Fruit fly (Drosophila melanogaster) whole organism, embryonic: ENCODE data around the gene Iru.

Experiments
- Abd-B ChIP-seq: fragments of 200-800 bp; sonication (Bioruptor generic); optimal IDR thresholded peaks from 2 replicates; lab custom pipeline; 2018; ENCODE audit warnings: missing biosample characterization, mild to moderate bottlenecking, missing genetic modification characterization, moderate library complexity
- Awh ChIP-seq: fragments of 200-800 bp; sonication (Bioruptor generic); IDR thresholded peaks from 2 replicates; pipeline ENCODE4, ENCODE4 v1.3.6; 2022; ENCODE audit warnings: missing biosample characterization, missing genetic modification characterization
- BEAF-32 ChIP-seq: fragments of 200-800 bp; sonication (Bioruptor generic); optimal IDR thresholded peaks from 3 replicates; lab custom pipeline; 2017; ENCODE audit warnings: missing biosample characterization, missing genetic modification characterization, mild to moderate bottlenecking, moderate library complexity, missing genetic modification reagents
- CG10147 ChIP-seq: fragments of 200-800 bp; sonication (Bioruptor generic); optimal IDR thresholded peaks from 2 replicates; lab custom pipeline; 2019; ENCODE audit warnings: missing biosample characterization, mild to moderate bottlenecking, missing genetic modification characterization, moderate library complexity
- CG10543 ChIP-seq: fragments of 200-800 bp; sonication (Bioruptor generic); optimal IDR thresholded peaks from 3 replicates; lab custom pipeline; 2017; ENCODE audit warnings: missing biosample characterization, mild to moderate bottlenecking, missing genetic modification characterization, moderate library complexity
- CG11456 ChIP-seq: fragments of 200-800 bp; sonication (Bioruptor generic); IDR thresholded peaks from 3 replicates; pipeline ENCODE4 v1.3.6; 2022; ENCODE audit warnings: missing biosample characterization, missing genetic modification characterization
- CG12155 ChIP-seq: fragments of 200-800 bp; sonication (Bioruptor generic); optimal IDR thresholded peaks from 3 replicates; lab custom pipeline; 2016; ENCODE audit warnings: missing biosample characterization, missing genetic modification characterization
- CG12769 ChIP-seq: fragments of 200-800 bp; sonication (Bioruptor generic); optimal IDR thresholded peaks from 2 replicates; lab custom pipeline; 2019; ENCODE audit warnings: missing biosample characterization, mild to moderate bottlenecking, missing genetic modification characterization, moderate library complexity
- CG15269 ChIP-seq: fragments of 200-800 bp; sonication (Bioruptor generic); optimal IDR thresholded peaks from 2 replicates; lab custom pipeline; 2018; ENCODE audit warnings: missing biosample characterization, mild to moderate bottlenecking, missing genetic modification characterization, moderate library complexity
- CG15479 ChIP-seq: fragments of 200-800 bp; sonication (Bioruptor generic); optimal IDR thresholded peaks from 3 replicates; lab custom pipeline; 2019; ENCODE audit warnings: missing biosample characterization, mild to moderate bottlenecking, missing genetic modification characterization, moderate library complexity
- CG1602 ChIP-seq: fragments of 200-800 bp; sonication (Bioruptor generic); optimal IDR thresholded peaks from 3 replicates; lab custom pipeline; 2016; ENCODE audit warnings: missing biosample characterization, missing genetic modification characterization
- CG17568 ChIP-seq: fragments of 200-800 bp; sonication (Bioruptor generic); optimal IDR thresholded peaks from 2 replicates; lab custom pipeline; 2018; ENCODE audit warnings: missing biosample characterization, mild to moderate bottlenecking, missing genetic modification characterization, moderate library complexity
- CG18599 ChIP-seq: fragments of 200-800 bp; sonication (Bioruptor generic); optimal IDR thresholded peaks from 3 replicates; lab custom pipeline; 2017; ENCODE audit warnings: missing biosample characterization, missing genetic modification characterization, mild to moderate bottlenecking, moderate library complexity, missing genetic modification reagents
- CG2199 ChIP-seq: fragments of 200-800 bp; sonication (Bioruptor generic); IDR thresholded peaks from 3 replicates; pipeline ENCODE4 v1.3.6; 2022; ENCODE audit warnings: missing biosample characterization, missing genetic modification characterization
- CG30403 ChIP-seq: fragments of 200-800 bp; sonication (Bioruptor generic); optimal IDR thresholded peaks from 3 replicates; lab custom pipeline; 2016; ENCODE audit warnings: missing biosample characterization, missing genetic modification characterization
- CG32532 ChIP-seq: fragments of 200-800 bp; sonication (Bioruptor generic); IDR thresholded peaks from 2 replicates; pipeline ENCODE4 v1.3.6; 2022; ENCODE audit warnings: missing biosample characterization, missing genetic modification characterization
- CG3281 ChIP-seq: fragments of 200-800 bp; sonication (Bioruptor generic); optimal IDR thresholded peaks from 3 replicates; lab custom pipeline; 2017; ENCODE audit warnings: missing biosample characterization, mild to moderate bottlenecking, missing genetic modification characterization
- CG7839 ChIP-seq: fragments of 200-800 bp; sonication (Bioruptor generic); optimal IDR thresholded peaks from 3 replicates; lab custom pipeline; 2018; ENCODE audit warnings: missing biosample characterization, mild to moderate bottlenecking, missing genetic modification characterization, moderate library complexity
- CG7963 ChIP-seq: fragments of 200-800 bp; sonication (Bioruptor generic); IDR thresholded peaks from 3 replicates; pipeline ENCODE4 v1.3.6; 2022; ENCODE audit warnings: missing biosample characterization, missing genetic modification characterization; ENCODE audit not compliant: partially characterized antibody
- CG7987 ChIP-seq: fragments of 200-800 bp; sonication (Bioruptor generic); optimal IDR thresholded peaks from 2 replicates; lab custom pipeline; 2018; ENCODE audit warnings: missing biosample characterization, mild to moderate bottlenecking, missing genetic modification characterization, moderate library complexity
- CG9215 ChIP-seq: fragments of 200-800 bp; sonication (Bioruptor generic); IDR thresholded peaks from 2 replicates; pipeline ENCODE4 v1.3.6; 2022; ENCODE audit warnings: missing biosample characterization, missing genetic modification characterization
- CTCF ChIP-seq: fragments of 200-800 bp; sonication (Bioruptor generic); optimal IDR thresholded peaks from 2 replicates; lab custom pipeline; 2017; ENCODE audit warnings: missing biosample characterization, mild to moderate bottlenecking, missing genetic modification characterization, moderate library complexity
- CoRest ChIP-seq: fragments of 200-800 bp; sonication (Bioruptor generic); optimal IDR thresholded peaks from 3 replicates; lab custom pipeline; 2018; ENCODE audit warnings: missing biosample characterization, mild to moderate bottlenecking, missing genetic modification characterization, moderate library complexity
- Doc3 ChIP-seq: fragments of 200-800 bp; sonication (Bioruptor generic); IDR thresholded peaks from 3 replicates; pipeline ENCODE4 v1.3.6; 2022; ENCODE audit warnings: missing biosample characterization, missing genetic modification characterization; ENCODE audit not compliant: partially characterized antibody
- Gsc ChIP-seq: fragments of 200-800 bp; sonication (Bioruptor generic); IDR thresholded peaks from 2 replicates; pipeline ENCODE4 v1.3.6; 2022; ENCODE audit warnings: missing biosample characterization, missing genetic modification characterization
- HmgZ ChIP-seq: fragments of 200-800 bp; sonication (Bioruptor generic); optimal IDR thresholded peaks from 2 replicates; lab custom pipeline; 2018; ENCODE audit warnings: missing biosample characterization, mild to moderate bottlenecking, missing genetic modification characterization
- Mes4 ChIP-seq: fragments of 200-800 bp; sonication (Bioruptor generic); optimal IDR thresholded peaks from 2 replicates; lab custom pipeline; 2016; ENCODE audit warnings: missing biosample characterization, missing genetic modification characterization
- Stat92E ChIP-seq, 3 experiments: fragments of >200 bp in 2 of 3; fragments of 200-800 bp in 1 of 3; sonication (Bioruptor generic) in 1 of 3; optimal IDR thresholded peaks; 2 replicates each; lab custom pipeline; 2017 to 2019; ENCODE audit warnings: missing biosample characterization in 3 of 3, missing genetic modification characterization in 3 of 3, mild to moderate bottlenecking in 1 of 3, moderate library complexity in 1 of 3
- amos ChIP-seq: fragments of 200-800 bp; sonication (Bioruptor generic); IDR thresholded peaks from 2 replicates; pipeline ENCODE4 v1.3.6; 2022; ENCODE audit warnings: missing biosample characterization, missing genetic modification characterization; ENCODE audit not compliant: partially characterized antibody
- ci ChIP-seq: fragments of 200-800 bp; sonication (Bioruptor generic); IDR thresholded peaks from 3 replicates; pipeline ENCODE4 v1.3.6; 2022; ENCODE audit warnings: missing biosample characterization, missing genetic modification characterization
- exex ChIP-seq: fragments of 200-800 bp; sonication (Bioruptor generic); optimal IDR thresholded peaks from 4 replicates; lab custom pipeline; 2018; ENCODE audit warnings: missing biosample characterization, mild to moderate bottlenecking, missing genetic modification characterization, moderate library complexity
- gro ChIP-seq: fragments of 200-800 bp; sonication (Bioruptor generic); optimal IDR thresholded peaks from 2 replicates; lab custom pipeline; 2016; ENCODE audit warnings: missing biosample characterization, missing genetic modification characterization
- h ChIP-seq: fragments of >200 bp; optimal IDR thresholded peaks from 2 replicates; lab custom pipeline; 2017
- her ChIP-seq: fragments of 200-800 bp; sonication (Bioruptor generic); optimal IDR thresholded peaks from 2 replicates; lab custom pipeline; 2016; ENCODE audit warnings: missing biosample characterization, missing genetic modification characterization
- nerfin-2 ChIP-seq: fragments of 200-800 bp; sonication (Bioruptor generic); IDR thresholded peaks from 2 replicates; pipeline ENCODE4 v1.3.6; 2022; ENCODE audit warnings: missing biosample characterization, missing genetic modification characterization; ENCODE audit not compliant: partially characterized antibody
- nom ChIP-seq: fragments of 200-800 bp; sonication (Bioruptor generic); optimal IDR thresholded peaks from 2 replicates; lab custom pipeline; 2017; ENCODE audit warnings: missing biosample characterization, missing genetic modification characterization, mild to moderate bottlenecking, moderate library complexity, missing genetic modification reagents
- odd ChIP-seq: fragments of 200-800 bp; sonication (Bioruptor generic); optimal IDR thresholded peaks from 2 replicates; lab custom pipeline; 2017; ENCODE audit warnings: missing biosample characterization, mild to moderate bottlenecking, missing genetic modification characterization
- org-1 ChIP-seq: fragments of 200-800 bp; sonication (Bioruptor generic); optimal IDR thresholded peaks from 2 replicates; lab custom pipeline; 2017; ENCODE audit warnings: missing biosample characterization, missing genetic modification characterization
- p53 ChIP-seq: fragments of 200-800 bp; sonication (Bioruptor generic); optimal IDR thresholded peaks from 2 replicates; lab custom pipeline; 2016; ENCODE audit warnings: missing biosample characterization, missing genetic modification characterization
- pan ChIP-seq, 4 experiments: fragments of >200 bp in 3 of 4; fragments of 200-800 bp in 1 of 4; sonication (Bioruptor generic) in 1 of 4; optimal IDR thresholded peaks in 3 of 4; IDR thresholded peaks in 1 of 4; 2 replicates each; pipeline versions ENCODE4 v1.3.6 to Lab custom; 2017 to 2022; ENCODE audit warnings: missing biosample characterization in 2 of 4, missing genetic modification characterization in 2 of 4, mixed read lengths in 1 of 4
- pzg ChIP-seq: fragments of 200-800 bp; sonication (Bioruptor generic); optimal IDR thresholded peaks from 3 replicates; lab custom pipeline; 2018; ENCODE audit warnings: missing biosample characterization, mild to moderate bottlenecking, missing genetic modification characterization, moderate library complexity
- sd ChIP-seq: fragments of 200-800 bp; sonication (Bioruptor generic); optimal IDR thresholded peaks from 3 replicates; lab custom pipeline; 2018; ENCODE audit warnings: missing biosample characterization, mild to moderate bottlenecking, missing genetic modification characterization, moderate library complexity
- sim ChIP-seq: fragments of 200-800 bp; sonication (Bioruptor generic); IDR thresholded peaks from 2 replicates; pipeline ENCODE4 v1.3.6; 2022; ENCODE audit warnings: missing biosample characterization, missing genetic modification characterization
- slbo ChIP-seq: fragments of 200-800 bp; sonication (Bioruptor generic); IDR thresholded peaks from 2 replicates; pipeline ENCODE4 v1.3.6; 2022; ENCODE audit warnings: missing biosample characterization, missing genetic modification characterization
- stwl ChIP-seq: fragments of 200-800 bp; sonication (Bioruptor generic); optimal IDR thresholded peaks from 3 replicates; lab custom pipeline; 2018; ENCODE audit warnings: missing biosample characterization, mild to moderate bottlenecking, missing genetic modification characterization, moderate library complexity
- tgo ChIP-seq: fragments of 200-800 bp; sonication (Bioruptor generic); IDR thresholded peaks from 3 replicates; pipeline ENCODE4 v1.3.6; 2022; ENCODE audit warnings: missing biosample characterization, missing genetic modification characterization
- toy ChIP-seq: fragments of 200-800 bp; sonication (Bioruptor generic); IDR thresholded peaks from 2 replicates; pipeline ENCODE4 v1.3.6; 2022; ENCODE audit warnings: missing biosample characterization, missing genetic modification characterization

Gene Iru

DNA sequence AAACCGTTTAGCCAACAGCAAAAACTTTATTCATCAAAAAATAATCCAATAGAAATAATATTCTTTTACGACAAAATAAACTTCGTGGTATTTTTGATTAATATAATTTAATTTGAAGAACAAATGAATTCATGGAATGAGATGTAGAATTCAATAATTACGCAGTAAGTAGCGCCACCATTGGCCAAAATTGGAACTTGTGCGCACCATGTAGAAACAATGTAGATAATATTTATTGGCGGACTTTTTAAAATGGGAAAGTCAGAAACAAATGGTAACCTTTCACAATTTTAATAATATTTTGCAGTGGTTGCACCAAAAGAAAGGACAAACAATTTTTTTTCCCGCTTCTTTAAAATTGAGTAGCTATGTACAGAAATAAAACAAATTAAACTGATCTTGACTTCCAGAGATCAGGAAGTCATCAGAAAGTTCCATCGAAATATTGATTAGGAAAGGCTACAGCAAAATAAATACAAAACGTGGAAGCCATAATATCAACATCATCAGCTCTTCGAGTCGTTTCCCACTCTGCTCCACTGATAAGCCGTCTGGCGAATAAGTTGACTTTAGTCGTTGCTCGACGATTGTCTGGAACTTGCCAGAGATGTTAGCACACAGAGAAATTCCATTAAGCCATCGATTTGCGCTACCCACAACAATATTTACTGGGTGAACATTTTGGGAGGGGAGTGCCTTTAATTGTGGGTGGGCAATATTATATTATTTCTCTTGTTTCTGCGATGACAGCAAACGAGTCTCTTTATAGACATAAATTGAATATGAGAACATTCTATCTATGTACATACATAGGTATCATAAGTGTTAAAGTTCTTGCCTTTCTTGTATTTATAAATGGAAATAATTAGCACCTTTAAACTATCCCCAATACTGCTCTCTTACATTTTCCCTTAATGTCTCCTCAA, 26.1 kb upstream of the Iru start (continued):
- TF ChIP-seq CG11456 (GFP tag; lab: Robert Waterston, UW) (0 out of 3 replicates have a peak, but pooled peaks have one; percentile 23), CG7839 (tag; lab: Kevin White, UChicago) (peak; percentile 25), Mes4 (GFP tag; lab: Kevin White, UChicago) (no peak), CG7963 (peak; percentile 56; the same call in 2 of the 3 replicates), Abd-B (GFP tag; lab: Kevin White, UChicago) (no peak), nerfin-2 (GFP tag; lab: Robert Waterston, UW) (0 out of 2 replicates have a peak, but pooled peaks have one; percentile 22), CG10543 (GFP tag; lab: Kevin White, UChicago) (no peak), CG30403 (GFP tag; lab: Kevin White, UChicago) (peak; percentile 24), CTCF (GFP tag; lab: Kevin White, UChicago) (peak; percentile 98), stwl (tag; lab: Kevin White, UChicago) (peak; percentile 55), Stat92E (GFP tag; optimal IDR thresholded peaks at IDR 0.05; lab: Kevin White, UChicago) (no peak), nom (GFP tag; lab: Kevin White, UChicago) (peak; percentile 86), CG15479 (GFP tag; lab: Kevin White, UChicago) (no peak), odd (no peak), CG18599 (GFP tag; lab: Kevin White, UChicago) (peak; percentile 26), Gsc (no peak), h (lab: Kevin White, UChicago) (no peak), sim (GFP tag; lab: Robert Waterston, UW) (0 out of 2 replicates have a peak, but pooled peaks have one; percentile 27), p53 (GFP tag; lab: Kevin White, UChicago) (no peak), CG1602 (no peak), pan (optimal IDR thresholded peaks at IDR 0.05; lab: Kevin White, UChicago) (no peak), pan (GFP tag; optimal IDR thresholded peaks at IDR 0.05 in 1 of 2, IDR thresholded peaks at IDR 0.05 in 1 of 2) (no peak), BEAF-32 (GFP tag; lab: Kevin White, UChicago) (peak; percentile 6), exex (peak; percentile 43), org-1 (GFP tag; lab: Kevin White, UChicago) (no peak), amos (GFP tag; lab: Robert Waterston, UW) (peak; percentile 80), tgo (GFP tag; lab: Robert Waterston, UW) (peak; percentile 28; the same call in 1 of the 3 replicates), her (no peak), CG15269 (peak; percentile 28), Awh (GFP tag; lab: Robert Waterston, UW) (no peak)

DNA sequence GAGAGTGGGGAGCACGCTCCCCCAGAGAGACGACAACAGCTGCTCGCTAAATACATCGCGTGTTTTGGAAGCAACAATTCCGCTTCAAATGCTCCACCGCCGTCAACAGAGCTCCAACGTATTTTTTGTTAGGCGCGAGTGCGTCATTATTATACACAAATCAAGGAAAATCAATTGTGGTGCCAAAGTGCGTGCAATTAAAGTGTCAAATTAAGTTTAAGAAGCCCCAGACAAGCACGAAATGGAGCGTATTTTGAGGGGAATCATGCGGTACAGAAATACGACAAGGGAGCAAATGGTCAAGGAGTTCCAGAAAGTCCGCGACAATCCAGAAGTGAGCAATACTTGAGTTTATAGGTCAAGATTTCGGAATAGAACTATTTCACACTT, 25.5 kb upstream of the Iru start, which contains the start of gene CAHbeta:
TSS of gene CAHbeta (plus strand) at position 85 of the 390 bp plus-strand sequence.
- no peak for TF ChIP-seq CG12155 (GFP tag; lab: Kevin White, UChicago)
- peak; percentile 42; the same call in 1 of the 3 replicates for TF ChIP-seq Doc3 (GFP tag; lab: Robert Waterston, UW)
- TF ChIP-seq CG9215 (GFP tag; lab: Robert Waterston, UW) = no peak
- TF ChIP-seq CG3281 (GFP tag; lab: Kevin White, UChicago) = peak; percentile 5
- TF ChIP-seq sd (tag; lab: Kevin White, UChicago) = peak; percentile 73
- TF ChIP-seq CG17568 (GFP tag; lab: Kevin White, UChicago) = peak; percentile 7
- TF ChIP-seq sim (GFP tag; lab: Robert Waterston, UW) = no peak
- TF ChIP-seq CG7987 (GFP tag; lab: Kevin White, UChicago) = peak; percentile 66
- no peak for TF ChIP-seq toy (GFP tag; lab: Robert Waterston, UW)
- TF ChIP-seq HmgZ = peak; percentile 38
- TF ChIP-seq ci (GFP tag; lab: Robert Waterston, UW) = peak; percentile 43; the same call in 1 of the 3 replicates
- peak; percentile 17 for TF ChIP-seq exex
- TF ChIP-seq CoRest (tag; lab: Kevin White, UChicago) = no peak
- TF ChIP-seq CG2199 (GFP tag; lab: Robert Waterston, UW) = 0 out of 3 replicates have a peak, but pooled peaks have one; percentile 2
- TF ChIP-seq slbo (GFP tag; lab: Robert Waterston, UW) = no peak
- TF ChIP-seq CG12769 = peak; percentile 67
- peak; percentile 7 for TF ChIP-seq CG10147 (GFP tag; lab: Kevin White, UChicago)
- TF ChIP-seq gro (GFP tag; lab: Kevin White, UChicago) = peak; percentile 36
- peak; percentile 36; the same call in 1 of the 2 replicates for TF ChIP-seq CG32532
- peak; percentile 74 for TF ChIP-seq CG10543 (GFP tag; lab: Kevin White, UChicago)
- TF ChIP-seq pzg (GFP tag; lab: Kevin White, UChicago) = no peak
